Worm (Caenorhabditis elegans): ENCODE data around the gene rib-2.
A peak's percentile ranks its signal among the peaks of the same experiment; 100 is the strongest.

Gene rib-2

ce11 chrIII:10730510-10730909 is 12.1 kb upstream of the rib-2 start, which contains the start of gene tat-3:
Gene tat-3, minus strand, starts transcription at chrIII:10730705.
- no peak for TF ChIP-seq ceh-82 (tag; optimal IDR thresholded peaks at IDR 0.05)
- TF ChIP-seq blmp-1 (tag; optimal IDR thresholded peaks at IDR 0.05; ENCODE audit: insufficient read depth): no peak
- TF ChIP-seq ztf-4 (tag; optimal IDR thresholded peaks at IDR 0.05): no peak
- no peak for TF ChIP-seq lsy-2 (tag; optimal IDR thresholded peaks at IDR 0.05)
- TF ChIP-seq crh-2 (tag; optimal IDR thresholded peaks at IDR 0.05): no peak
- TF ChIP-seq ceh-16 (tag; optimal IDR thresholded peaks at IDR 0.05): no peak
- TF ChIP-seq nhr-12 (tag; optimal IDR thresholded peaks at IDR 0.05): no peak
- no peak for TF ChIP-seq nhr-21 (tag; optimal IDR thresholded peaks at IDR 0.05)
- TF ChIP-seq elt-3 (tag; optimal IDR thresholded peaks at IDR 0.05): no peak
- TF ChIP-seq nhr-6 (tag; optimal IDR thresholded peaks at IDR 0.05): no peak
- no peak for TF ChIP-seq lin-39 (tag; optimal IDR thresholded peaks at IDR 0.05)
- TF ChIP-seq nhr-129 (tag; optimal IDR thresholded peaks at IDR 0.05): no peak
- TF ChIP-seq ama-1 (optimal IDR thresholded peaks at IDR 0.05): no peak

ce11 chrIII:10733300-10733699 is 9.3 kb upstream of the rib-2 start:
- TF ChIP-seq nhr-77 (tag; optimal IDR thresholded peaks at IDR 0.05) (no peak), ceh-82 (tag; optimal IDR thresholded peaks at IDR 0.05) (no peak), nhr-6 (tag; optimal IDR thresholded peaks at IDR 0.05) (no peak), nhr-10 (tag; optimal IDR thresholded peaks at IDR 0.05) (no peak), peb-1 (tag; optimal IDR thresholded peaks at IDR 0.05) (no peak), mab-5 (tag; optimal IDR thresholded peaks at IDR 0.05) (no peak), ZK546.5 (tag; optimal IDR thresholded peaks at IDR 0.05) (no peak), nhr-25 (tag; optimal IDR thresholded peaks at IDR 0.05) (no peak), egl-27 (tag; optimal IDR thresholded peaks at IDR 0.05) (no peak), alr-1 (tag; optimal IDR thresholded peaks at IDR 0.05) (no peak), aly-2 (tag; optimal IDR thresholded peaks at IDR 0.05) (no peak), fos-1 (tag; optimal IDR thresholded peaks at IDR 0.05) (no peak), nhr-237 (tag; optimal IDR thresholded peaks at IDR 0.05) (no peak), skn-1 (tag; optimal IDR thresholded peaks at IDR 0.05) (no peak), C34F6.9 (tag; optimal IDR thresholded peaks at IDR 0.05) (no peak), mdl-1 (tag; optimal IDR thresholded peaks at IDR 0.05) (no peak), lin-39 (tag; optimal IDR thresholded peaks at IDR 0.05) (no peak), lsy-2 (tag; optimal IDR thresholded peaks at IDR 0.05) (no peak), zag-1 (tag; optimal IDR thresholded peaks at IDR 0.05) (no peak)

- TF ChIP-seq nhr-25 (tag; optimal IDR thresholded peaks at IDR 0.05) (no peak), sma-9 (GFP tag; optimal IDR thresholded peaks at IDR 0.05) (peak; percentile 9), sma-9 (tag; optimal IDR thresholded peaks at IDR 0.05) (no peak)
These were observed 7.9 kb upstream of the rib-2 start for ce11 chrIII:10734511-10735233.

ce11 chrIII:10736322-10736985 is 6.2 kb upstream of the rib-2 start:
- TF ChIP-seq sma-3 (GFP tag; optimal IDR thresholded peaks at IDR 0.05): peak; percentile 9
- no peak for TF ChIP-seq sem-4 (tag; optimal IDR thresholded peaks at IDR 0.05)
- peak; percentile 8 for TF ChIP-seq nhr-25 (tag; optimal IDR thresholded peaks at IDR 0.05)

ce11 chrIII:10738081-10738480 is 4.5 kb upstream of the rib-2 start:
- TF ChIP-seq nhr-10 (tag; optimal IDR thresholded peaks at IDR 0.05): no peak
- no peak for TF ChIP-seq Y55F3AM.14 (GFP tag; optimal IDR thresholded peaks at IDR 0.05)
- no peak for TF ChIP-seq lin-39 (tag; optimal IDR thresholded peaks at IDR 0.05)
- TF ChIP-seq nhr-11 (tag; optimal IDR thresholded peaks at IDR 0.05): no peak
- TF ChIP-seq elt-1 (tag; optimal IDR thresholded peaks at IDR 0.05): no peak
- no peak for TF ChIP-seq aly-2 (tag; optimal IDR thresholded peaks at IDR 0.05)
- TF ChIP-seq nhr-77 (tag; optimal IDR thresholded peaks at IDR 0.05): no peak
- no peak for TF ChIP-seq sem-4 (tag; optimal IDR thresholded peaks at IDR 0.05)
- TF ChIP-seq skn-1 (tag; optimal IDR thresholded peaks at IDR 0.05): no peak
- TF ChIP-seq ztf-4 (tag; optimal IDR thresholded peaks at IDR 0.05): no peak
- no peak for TF ChIP-seq crh-2 (tag; optimal IDR thresholded peaks at IDR 0.05)
- TF ChIP-seq mab-5 (tag; optimal IDR thresholded peaks at IDR 0.05): no peak
- no peak for TF ChIP-seq sma-9 (GFP tag; optimal IDR thresholded peaks at IDR 0.05)
- TF ChIP-seq sma-9 (tag; optimal IDR thresholded peaks at IDR 0.05): no peak
- no peak for TF ChIP-seq R02D3.7 (tag; optimal IDR thresholded peaks at IDR 0.05)
- no peak for TF ChIP-seq nhr-23 (tag; optimal IDR thresholded peaks at IDR 0.05)
- TF ChIP-seq ceh-82 (tag; optimal IDR thresholded peaks at IDR 0.05): no peak
- TF ChIP-seq ama-1 (optimal IDR thresholded peaks at IDR 0.05): no peak
- TF ChIP-seq ceh-16 (tag; optimal IDR thresholded peaks at IDR 0.05): no peak
